Worm (Caenorhabditis elegans) whole organism, L2 larva: ENCODE data around the gene Y54E2A.5.

ENCODE experiments used
- C34F6.9 ChIP-seq: fragments of 150-350 bp; optimal IDR thresholded peaks from 2 replicates; lab custom pipeline; 2014; ENCODE audit warnings: missing biosample characterization, missing genetic modification characterization
- F13H6.1 ChIP-seq: sonication (generic microtip); optimal IDR thresholded peaks from 2 replicates; lab custom pipeline; 2016; ENCODE audit warnings: missing genetic modification characterization, missing compliant biosample characterization
- R02D3.7 ChIP-seq: fragments of 150-350 bp; optimal IDR thresholded peaks from 2 replicates; lab custom pipeline; 2014; ENCODE audit warnings: missing biosample characterization, missing genetic modification characterization
- Y55F3AM.14 ChIP-seq: fragments of 200-800 bp; sonication (Bioruptor generic); optimal IDR thresholded peaks from 2 replicates; lab custom pipeline; 2018; ENCODE audit warnings: mild to moderate bottlenecking, missing genetic modification characterization, missing compliant biosample characterization
- ZK546.5 ChIP-seq: sonication (generic microtip); optimal IDR thresholded peaks from 2 replicates; lab custom pipeline; 2017; ENCODE audit warnings: missing biosample characterization, missing genetic modification characterization
- alr-1 ChIP-seq: fragments of 150-350 bp; optimal IDR thresholded peaks from 2 replicates; lab custom pipeline; 2014; ENCODE audit warnings: missing biosample characterization, missing genetic modification characterization
- aly-2 ChIP-seq: fragments of 150-350 bp; optimal IDR thresholded peaks from 2 replicates; lab custom pipeline; 2014; ENCODE audit warnings: missing biosample characterization, missing genetic modification characterization
- ama-1 ChIP-seq: fragments of 150-350 bp; optimal IDR thresholded peaks from 2 replicates; lab custom pipeline; 2018; ENCODE audit warnings: inconsistent platforms
- blmp-1 ChIP-seq: sonication (generic microtip); optimal IDR thresholded peaks from 2 replicates; lab custom pipeline; 2017; ENCODE audit warnings: missing genetic modification characterization, mild to moderate bottlenecking, missing compliant biosample characterization, antibody characterized with exemption, moderate library complexity; ENCODE audit not compliant: insufficient read depth
- ceh-16 ChIP-seq: fragments of 150-350 bp; optimal IDR thresholded peaks from 2 replicates; lab custom pipeline; 2014; ENCODE audit warnings: missing biosample characterization, missing genetic modification characterization
- ceh-82 ChIP-seq: fragments of 150-350 bp; optimal IDR thresholded peaks from 2 replicates; lab custom pipeline; 2014; ENCODE audit warnings: missing biosample characterization, missing genetic modification characterization
- crh-2 ChIP-seq: sonication (generic microtip); optimal IDR thresholded peaks from 2 replicates; lab custom pipeline; 2017; ENCODE audit warnings: missing biosample characterization, missing genetic modification characterization
- dmd-4 ChIP-seq: sonication (generic microtip); optimal IDR thresholded peaks from 2 replicates; lab custom pipeline; 2017; ENCODE audit warnings: missing biosample characterization, missing genetic modification characterization
- egl-27 ChIP-seq: sonication (generic microtip); optimal IDR thresholded peaks from 3 replicates; lab custom pipeline; 2017; ENCODE audit warnings: missing biosample characterization, missing genetic modification reagents, missing genetic modification characterization
- elt-1 ChIP-seq: fragments of 150-350 bp; optimal IDR thresholded peaks from 2 replicates; lab custom pipeline; 2014; ENCODE audit warnings: missing biosample characterization, missing genetic modification characterization
- elt-3 ChIP-seq: sonication (generic microtip); optimal IDR thresholded peaks from 2 replicates; lab custom pipeline; 2017; ENCODE audit warnings: missing biosample characterization, missing genetic modification characterization
- fos-1 ChIP-seq: fragments of 150-350 bp; optimal IDR thresholded peaks from 2 replicates; lab custom pipeline; 2014; ENCODE audit warnings: missing biosample characterization, missing genetic modification characterization
- gmeb-1 ChIP-seq: fragments of 150-350 bp; optimal IDR thresholded peaks from 2 replicates; lab custom pipeline; 2014; ENCODE audit warnings: missing biosample characterization, missing genetic modification characterization
- lin-11 ChIP-seq: fragments of 150-350 bp; sonication (generic microtip); optimal IDR thresholded peaks from 2 replicates; lab custom pipeline; 2014; ENCODE audit warnings: missing biosample characterization, missing genetic modification characterization, inconsistent platforms, mixed read lengths
- lin-13 ChIP-seq: fragments of 150-350 bp; optimal IDR thresholded peaks from 2 replicates; lab custom pipeline; 2014; ENCODE audit warnings: missing biosample characterization, missing genetic modification reagents, missing genetic modification characterization
- lin-39 ChIP-seq: fragments of 150-350 bp; optimal IDR thresholded peaks from 2 replicates; lab custom pipeline; 2014; ENCODE audit warnings: missing biosample characterization, missing genetic modification reagents, missing genetic modification characterization
- lsy-2 ChIP-seq, 2 experiments: fragments of 150-350 bp in 1 of 2; sonication (generic microtip) in 1 of 2; optimal IDR thresholded peaks; 2 replicates each; lab custom pipeline; 2014 to 2017; ENCODE audit warnings: missing biosample characterization in 2 of 2, missing genetic modification characterization in 2 of 2
- mab-5 ChIP-seq: fragments of 150-350 bp; optimal IDR thresholded peaks from 2 replicates; lab custom pipeline; 2014; ENCODE audit warnings: missing biosample characterization, missing genetic modification characterization
- mbf-1 ChIP-seq: sonication (generic microtip); optimal IDR thresholded peaks from 2 replicates; lab custom pipeline; 2017; ENCODE audit warnings: missing biosample characterization, missing genetic modification characterization
- mdl-1 ChIP-seq, 2 experiments: fragments of 150-350 bp in 1 of 2; sonication (generic microtip) in 1 of 2; optimal IDR thresholded peaks; 2 replicates each; lab custom pipeline; 2017; ENCODE audit warnings: missing biosample characterization in 2 of 2, missing genetic modification characterization in 2 of 2
- nhr-10 ChIP-seq: sonication (generic microtip); optimal IDR thresholded peaks from 2 replicates; lab custom pipeline; 2017; ENCODE audit warnings: missing biosample characterization, missing genetic modification characterization
- nhr-11 ChIP-seq: fragments of 150-350 bp; optimal IDR thresholded peaks from 2 replicates; lab custom pipeline; 2014; ENCODE audit warnings: missing biosample characterization, missing genetic modification characterization
- nhr-12 ChIP-seq: fragments of 150-350 bp; optimal IDR thresholded peaks from 2 replicates; lab custom pipeline; 2014; ENCODE audit warnings: missing biosample characterization, missing genetic modification characterization
- nhr-129 ChIP-seq: fragments of 150-350 bp; optimal IDR thresholded peaks from 2 replicates; lab custom pipeline; 2014; ENCODE audit warnings: missing biosample characterization, missing genetic modification characterization
- nhr-21 ChIP-seq: fragments of 150-350 bp; optimal IDR thresholded peaks from 2 replicates; lab custom pipeline; 2014; ENCODE audit warnings: missing biosample characterization, missing genetic modification characterization
- nhr-23 ChIP-seq: fragments of 150-350 bp; optimal IDR thresholded peaks from 2 replicates; lab custom pipeline; 2014; ENCODE audit warnings: missing biosample characterization, missing genetic modification reagents, missing genetic modification characterization
- nhr-237 ChIP-seq: fragments of 150-350 bp; optimal IDR thresholded peaks from 2 replicates; lab custom pipeline; 2014; ENCODE audit warnings: missing biosample characterization, missing genetic modification characterization
- nhr-25 ChIP-seq: fragments of 150-350 bp; sonication (generic microtip); optimal IDR thresholded peaks from 3 replicates; lab custom pipeline; 2014; ENCODE audit warnings: missing biosample characterization, missing genetic modification characterization
- nhr-6 ChIP-seq: fragments of 150-350 bp; optimal IDR thresholded peaks from 2 replicates; lab custom pipeline; 2014; ENCODE audit warnings: missing biosample characterization, missing genetic modification characterization
- nhr-77 ChIP-seq: fragments of 150-350 bp; optimal IDR thresholded peaks from 2 replicates; lab custom pipeline; 2014; ENCODE audit warnings: missing biosample characterization, missing genetic modification characterization
- peb-1 ChIP-seq: fragments of 150-350 bp; optimal IDR thresholded peaks from 2 replicates; lab custom pipeline; 2014; ENCODE audit warnings: missing biosample characterization, missing genetic modification characterization
- sem-4 ChIP-seq: fragments of 150-350 bp; optimal IDR thresholded peaks from 2 replicates; lab custom pipeline; 2014; ENCODE audit warnings: missing biosample characterization, missing genetic modification reagents, missing genetic modification characterization
- skn-1 ChIP-seq: sonication (generic microtip); optimal IDR thresholded peaks from 2 replicates; lab custom pipeline; 2017; ENCODE audit warnings: missing biosample characterization, missing genetic modification characterization
- sma-3 ChIP-seq: sonication (generic microtip); optimal IDR thresholded peaks from 2 replicates; lab custom pipeline; 2016; ENCODE audit warnings: missing genetic modification reagents, missing genetic modification characterization, missing compliant biosample characterization
- sma-9 ChIP-seq, 2 experiments: fragments of 150-350 bp in 1 of 2; sonication (generic microtip) in 1 of 2; optimal IDR thresholded peaks; 2 replicates each; lab custom pipeline; 2014 to 2016; ENCODE audit warnings: missing genetic modification characterization in 2 of 2, mild to moderate bottlenecking in 1 of 2, missing biosample characterization in 1 of 2, missing compliant biosample characterization in 1 of 2, missing genetic modification reagents in 1 of 2, moderate library complexity in 1 of 2
- snpc-4 ChIP-seq: fragments of 150-350 bp; optimal IDR thresholded peaks from 2 replicates; lab custom pipeline; 2014; ENCODE audit warnings: missing biosample characterization, missing genetic modification characterization
- unc-39 ChIP-seq: fragments of 150-350 bp; optimal IDR thresholded peaks from 2 replicates; lab custom pipeline; 2014; ENCODE audit warnings: missing biosample characterization, missing genetic modification characterization
- unc-55 ChIP-seq: fragments of 150-350 bp; sonication (generic microtip); optimal IDR thresholded peaks from 3 replicates; lab custom pipeline; 2014; ENCODE audit warnings: missing biosample characterization, missing genetic modification reagents, missing genetic modification characterization
- unc-62 ChIP-seq: fragments of 150-350 bp; optimal IDR thresholded peaks from 2 replicates; lab custom pipeline; 2014; ENCODE audit warnings: missing biosample characterization, missing genetic modification reagents, missing genetic modification characterization
- zag-1 ChIP-seq: fragments of 150-350 bp; optimal IDR thresholded peaks from 2 replicates; lab custom pipeline; 2014; ENCODE audit warnings: missing biosample characterization, missing genetic modification characterization
- ztf-1 ChIP-seq: fragments of 200-800 bp; sonication (Bioruptor generic); conservative IDR thresholded peaks from 2 replicates; pipeline ENCODE4 v1.3.6; 2022; ENCODE audit warnings: missing genetic modification characterization, missing compliant biosample characterization
- ztf-11 ChIP-seq: sonication (generic microtip); optimal IDR thresholded peaks from 2 replicates; lab custom pipeline; 2017; ENCODE audit warnings: missing biosample characterization, missing genetic modification characterization
- ztf-4 ChIP-seq: fragments of 150-350 bp; optimal IDR thresholded peaks from 2 replicates; lab custom pipeline; 2014; ENCODE audit warnings: missing biosample characterization, missing genetic modification characterization

Y54E2A.5 gene

ce11 chrII:14794935-14795454 lies 37.4 kb upstream of the Y54E2A.5 start, which contains the start of gene eif-3.B:
TSS of gene eif-3.B (plus strand) at chrII:14795404.
- peak; percentile 17 for TF ChIP-seq nhr-10
- no peak for TF ChIP-seq aly-2 (tag; lab: Kevin White, UChicago)
- no peak for TF ChIP-seq alr-1 (tag; lab: Kevin White, UChicago)
- no peak for TF ChIP-seq Y55F3AM.14
- peak; percentile 94 for TF ChIP-seq crh-2 (tag; lab: Kevin White, UChicago)
- TF ChIP-seq lin-13 (GFP tag; lab: Kevin White, UChicago): peak; percentile 94
- TF ChIP-seq nhr-237 (tag; lab: Kevin White, UChicago): no peak
- TF ChIP-seq F13H6.1 (tag; lab: Kevin White, UChicago): peak; percentile 95
- peak; percentile 81 for TF ChIP-seq nhr-129 (tag; lab: Kevin White, UChicago)
- TF ChIP-seq nhr-77 (tag; lab: Kevin White, UChicago): peak; percentile 82
- peak; percentile 41 for TF ChIP-seq ceh-82 (tag; lab: Kevin White, UChicago)
- TF ChIP-seq ztf-11 (tag; lab: Kevin White, UChicago): no peak
- peak; percentile 78 for TF ChIP-seq mab-5
- peak; percentile 88 to 95 for TF ChIP-seq lsy-2 (tag; optimal IDR thresholded peaks at IDR 0.05; lab: Kevin White, UChicago)
- TF ChIP-seq ama-1: no peak
- TF ChIP-seq dmd-4 (tag; lab: Kevin White, UChicago): peak; percentile 22
- no peak for TF ChIP-seq elt-1 (tag; lab: Kevin White, UChicago)
- peak in 1 of 2 experiments; percentile 59 for TF ChIP-seq mdl-1 (tag; optimal IDR thresholded peaks at IDR 0.05; lab: Kevin White, UChicago)
- TF ChIP-seq sma-3 (GFP tag; lab: Kevin White, UChicago): peak; percentile 95
- TF ChIP-seq nhr-12 (tag; lab: Kevin White, UChicago): no peak
- no peak for TF ChIP-seq unc-62 (GFP tag; lab: Kevin White, UChicago)
- peak; percentile 75 for TF ChIP-seq blmp-1 (tag; lab: Kevin White, UChicago)
- peak; percentile 88 for TF ChIP-seq nhr-21 (tag; lab: Kevin White, UChicago)
- peak; percentile 65 for TF ChIP-seq ceh-16 (tag; lab: Kevin White, UChicago)
- peak; percentile 15 for TF ChIP-seq skn-1
- TF ChIP-seq fos-1: peak; percentile 78
- no peak for TF ChIP-seq nhr-23 (tag; lab: Kevin White, UChicago)
- TF ChIP-seq R02D3.7 (tag; lab: Kevin White, UChicago): peak; percentile 38
- TF ChIP-seq lin-39 (tag; lab: Kevin White, UChicago): no peak
- TF ChIP-seq sem-4: peak; percentile 84
- TF ChIP-seq mbf-1 (tag; lab: Kevin White, UChicago): no peak
- peak; percentile 95 for TF ChIP-seq C34F6.9
- no peak for TF ChIP-seq nhr-11 (tag; lab: Kevin White, UChicago)
- peak; percentile 80 for TF ChIP-seq nhr-6 (tag; lab: Kevin White, UChicago)
- peak; percentile 80 for TF ChIP-seq egl-27 (tag; lab: Kevin White, UChicago)
- TF ChIP-seq zag-1: peak; percentile 74
- TF ChIP-seq unc-55 (GFP tag; lab: Kevin White, UChicago): peak; percentile 98
- peak; percentile 90 for TF ChIP-seq ztf-4
- TF ChIP-seq elt-3 (tag; lab: Kevin White, UChicago): no peak
- peak; percentile 98 for TF ChIP-seq gmeb-1 (tag; lab: Kevin White, UChicago)
- peak; percentile 86 for TF ChIP-seq nhr-25 (tag; lab: Kevin White, UChicago)
- TF ChIP-seq peb-1: no peak
- peak; percentile 38 for TF ChIP-seq ZK546.5 (tag; lab: Kevin White, UChicago)
- TF ChIP-seq lin-11 (tag; lab: Kevin White, UChicago): peak; percentile 97
- TF ChIP-seq snpc-4 (tag; lab: Kevin White, UChicago): peak; percentile 93
- TF ChIP-seq ztf-1 (GFP tag; lab: Robert Waterston, UW): no peak
- no peak for TF ChIP-seq unc-39 (tag; lab: Kevin White, UChicago)
- peak; percentile 96 for TF ChIP-seq sma-9 (GFP tag; optimal IDR thresholded peaks at IDR 0.05; lab: Kevin White, UChicago)
- TF ChIP-seq sma-9 (tag; optimal IDR thresholded peaks at IDR 0.05; lab: Kevin White, UChicago): no peak
- TF ChIP-seq, all 48 proteins: peak for 31
